Fruit fly (Drosophila melanogaster): ENCODE measurements around the gene ppk19.

DNA sequence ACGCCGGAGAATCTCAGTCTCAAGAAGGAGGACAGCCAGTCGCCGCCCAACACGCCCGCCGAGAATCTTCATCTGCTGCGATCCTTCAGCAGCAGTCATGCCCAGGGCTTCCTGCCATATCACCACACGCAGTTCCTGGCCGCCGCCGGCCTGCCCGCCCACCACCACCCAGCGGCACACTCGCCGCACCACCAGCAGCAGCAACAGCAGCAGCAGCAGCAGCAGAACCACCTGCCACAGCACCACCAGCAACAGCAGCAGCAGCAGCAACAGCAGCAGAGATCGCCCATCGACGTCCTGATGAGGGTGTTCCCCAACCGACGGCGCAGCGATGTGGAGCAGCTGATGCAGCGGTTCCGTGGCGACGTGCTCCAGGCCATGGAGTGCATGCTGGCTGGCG is 23.5 kb downstream of the ppk19 start:
- no peak for TF ChIP-seq CG2678 (tag; optimal IDR thresholded peaks at IDR 0.05)
- no peak for TF ChIP-seq C15 (GFP tag; IDR thresholded peaks at IDR 0.05)
- no peak for TF ChIP-seq D19A (tag; optimal IDR thresholded peaks at IDR 0.05)
- TF ChIP-seq CG12769 (tag; optimal IDR thresholded peaks at IDR 0.05): no peak
- no peak for TF ChIP-seq CG3281 (GFP tag; optimal IDR thresholded peaks at IDR 0.05)
- no peak for TF ChIP-seq CG14050 (GFP tag; IDR thresholded peaks at IDR 0.05)
- no peak for TF ChIP-seq CG1603 (tag; optimal IDR thresholded peaks at IDR 0.05)
- TF ChIP-seq BEAF-32 (GFP tag; optimal IDR thresholded peaks at IDR 0.05): no peak
- no peak for TF ChIP-seq oc (tag; optimal IDR thresholded peaks at IDR 0.05)
- no peak for TF ChIP-seq CG6254 (GFP tag; optimal IDR thresholded peaks at IDR 0.05)
- TF ChIP-seq cg (GFP tag; optimal IDR thresholded peaks at IDR 0.05): no peak
- no peak for TF ChIP-seq dan (GFP tag; IDR thresholded peaks at IDR 0.05)
- TF ChIP-seq CG10979 (tag; optimal IDR thresholded peaks at IDR 0.05): no peak
- TF ChIP-seq Hr78 (GFP tag; optimal IDR thresholded peaks at IDR 0.05): no peak

Measured in whole organism, embryonic.